Worm (Caenorhabditis elegans) whole organism, midembryonic: ENCODE data around the gene dnpp-1.
A peak's percentile ranks its signal among the peaks of the same experiment; 100 is the strongest.

Experiments used
- T22C8.4 ChIP-seq: fragments of 200-800 bp; sonication (Bioruptor generic); IDR thresholded peaks from 2 replicates; pipeline ENCODE4 v1.3.6; 2022; ENCODE audit warnings: missing genetic modification characterization, missing compliant biosample characterization
- cog-1 ChIP-seq: sonication (generic microtip); optimal IDR thresholded peaks from 2 replicates; lab custom pipeline; 2016; ENCODE audit warnings: missing genetic modification characterization, missing compliant biosample characterization
- flt-1 ChIP-seq: fragments of 200-800 bp; sonication (Bioruptor generic); IDR thresholded peaks from 2 replicates; pipeline ENCODE4 v1.3.6; 2022; ENCODE audit warnings: missing genetic modification characterization, missing compliant biosample characterization
- klf-2 ChIP-seq: fragments of 200-800 bp; sonication (Bioruptor generic); conservative IDR thresholded peaks from 2 replicates; pipeline ENCODE4 v1.3.6; 2022; ENCODE audit warnings: missing genetic modification reagents, missing genetic modification characterization, missing compliant biosample characterization
- med-1 ChIP-seq: sonication (generic microtip); optimal IDR thresholded peaks from 2 replicates; lab custom pipeline; 2017; ENCODE audit warnings: missing genetic modification characterization, mild to moderate bottlenecking, missing compliant biosample characterization, antibody characterized with exemption, missing genetic modification reagents; ENCODE audit not compliant: insufficient read depth
- ref-1 ChIP-seq: fragments of 200-800 bp; sonication (Bioruptor generic); conservative IDR thresholded peaks from 2 replicates; pipeline ENCODE4 v1.3.6; 2022; ENCODE audit warnings: missing genetic modification reagents, missing genetic modification characterization, missing compliant biosample characterization
- tab-1 ChIP-seq: fragments of 200-800 bp; sonication (Bioruptor generic); IDR thresholded peaks from 2 replicates; pipeline ENCODE4 v1.3.6; 2022; ENCODE audit warnings: missing genetic modification characterization, missing compliant biosample characterization
- ztf-23 ChIP-seq: fragments of 200-800 bp; sonication (Bioruptor generic); IDR thresholded peaks from 2 replicates; pipeline ENCODE4 v1.3.6; 2022; ENCODE audit warnings: missing genetic modification reagents, missing genetic modification characterization, missing compliant biosample characterization
- ztf-29 ChIP-seq: fragments of 200-800 bp; sonication (Bioruptor generic); IDR thresholded peaks from 2 replicates; pipeline ENCODE4 v1.3.6; 2022; ENCODE audit warnings: missing genetic modification reagents, missing genetic modification characterization, missing compliant biosample characterization

The dnpp-1 gene

DNA sequence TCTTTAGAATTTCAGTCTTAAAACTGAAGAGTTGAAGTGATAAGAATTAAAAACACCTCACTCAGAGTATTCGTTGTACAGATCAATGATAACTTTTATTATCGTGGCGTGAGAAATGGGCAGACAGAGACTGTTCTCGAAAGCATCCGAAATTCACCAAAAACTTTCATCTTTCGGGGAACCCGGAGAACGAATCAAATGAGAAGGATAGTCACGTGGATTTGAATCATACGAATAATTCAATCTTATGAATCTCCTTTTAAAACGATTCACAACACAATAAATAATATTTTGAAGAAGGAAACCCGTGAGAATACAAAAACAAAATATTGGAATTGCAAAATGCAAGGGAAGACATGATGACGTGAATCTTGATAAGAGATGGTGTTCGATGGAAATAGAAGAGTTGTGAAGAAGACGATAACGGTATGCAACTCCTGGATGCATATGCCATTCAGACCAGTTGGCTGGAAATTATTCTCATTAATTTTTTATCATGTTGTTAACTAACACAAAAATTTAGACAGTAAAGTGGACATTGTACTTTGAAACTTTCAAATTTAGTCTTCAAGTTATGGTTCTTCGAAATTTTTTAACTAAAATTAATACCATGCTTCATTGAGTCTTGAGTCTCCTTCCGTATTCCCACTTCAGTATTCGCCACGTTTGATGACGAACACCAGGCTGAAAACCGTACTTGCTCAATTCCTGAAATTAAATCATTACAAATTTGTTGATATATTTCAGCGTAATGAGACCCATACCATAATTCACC lies 13.5 kb upstream of the dnpp-1 start:
- TF ChIP-seq T22C8.4 (GFP tag; lab: Robert Waterston, UW) (no peak), tab-1 (GFP tag; lab: Robert Waterston, UW) (no peak), cog-1 (tag; lab: Kevin White, UChicago) (no peak), ref-1 (no peak), flt-1 (no peak), klf-2 (GFP tag; lab: Robert Waterston, UW) (no peak), ztf-23 (GFP tag; lab: Robert Waterston, UW) (no peak), ztf-29 (GFP tag; lab: Robert Waterston, UW) (no peak), med-1 (GFP tag; lab: Kevin White, UChicago) (no peak)

DNA sequence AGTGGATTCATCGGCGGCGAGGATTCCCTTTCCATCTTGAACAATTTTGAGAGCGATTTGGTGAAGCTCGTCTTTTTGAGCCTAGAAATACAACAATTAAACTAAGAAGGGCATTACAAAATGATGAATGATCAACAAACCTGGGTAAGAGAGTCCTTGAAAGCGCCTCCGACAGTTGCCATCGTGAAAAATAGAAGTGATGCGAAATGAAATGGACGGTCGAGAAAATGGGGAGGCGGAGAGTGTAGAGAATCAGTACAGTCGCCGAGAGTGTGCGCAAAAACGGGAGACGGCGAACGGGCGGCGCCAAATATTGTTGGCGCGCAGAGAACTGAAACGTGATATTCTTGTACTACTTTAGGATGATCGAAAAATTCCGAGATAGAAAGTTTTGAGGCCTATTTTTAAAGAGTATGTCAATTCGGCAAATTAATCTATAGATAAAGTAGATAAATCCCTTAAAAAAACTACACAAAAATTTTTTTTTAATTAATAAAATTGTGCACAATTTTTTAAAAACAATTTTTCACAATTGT lies 12.6 kb upstream of the dnpp-1 start, which contains the start of gene aldo-2:
TSS of gene aldo-2 (minus strand) at position 486 of the 536 bp plus-strand sequence.
- TF ChIP-seq med-1 (GFP tag; lab: Kevin White, UChicago): no peak
- no peak for TF ChIP-seq T22C8.4 (GFP tag; lab: Robert Waterston, UW)
- no peak for TF ChIP-seq ztf-29 (GFP tag; lab: Robert Waterston, UW)
- TF ChIP-seq cog-1 (tag; lab: Kevin White, UChicago): no peak
- no peak for TF ChIP-seq flt-1
- TF ChIP-seq klf-2 (GFP tag; lab: Robert Waterston, UW): no peak
- no peak for TF ChIP-seq ref-1
- TF ChIP-seq ztf-23 (GFP tag; lab: Robert Waterston, UW): no peak
- TF ChIP-seq tab-1 (GFP tag; lab: Robert Waterston, UW): no peak

DNA sequence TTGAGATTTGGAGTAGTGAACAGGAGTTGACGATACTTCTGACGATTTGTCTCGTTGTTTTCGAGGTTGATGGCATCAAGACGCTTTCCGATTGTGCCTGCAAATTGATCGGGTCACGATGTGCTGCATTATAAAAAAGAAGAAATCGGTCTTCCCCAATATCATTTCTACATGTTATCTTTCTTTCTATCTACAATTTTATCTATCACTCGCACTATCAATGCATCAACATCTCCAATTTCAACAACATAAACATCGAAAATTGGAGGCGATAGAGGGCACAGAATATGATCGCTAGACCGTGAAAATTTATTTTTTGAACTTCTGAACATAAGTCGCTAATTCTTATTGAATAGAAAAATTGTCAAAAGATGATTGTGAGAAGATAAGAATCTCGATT lies 12.1 kb upstream of the dnpp-1 start:
- no peak for TF ChIP-seq ref-1
- TF ChIP-seq tab-1 (GFP tag; lab: Robert Waterston, UW): no peak
- TF ChIP-seq klf-2 (GFP tag; lab: Robert Waterston, UW): no peak

DNA sequence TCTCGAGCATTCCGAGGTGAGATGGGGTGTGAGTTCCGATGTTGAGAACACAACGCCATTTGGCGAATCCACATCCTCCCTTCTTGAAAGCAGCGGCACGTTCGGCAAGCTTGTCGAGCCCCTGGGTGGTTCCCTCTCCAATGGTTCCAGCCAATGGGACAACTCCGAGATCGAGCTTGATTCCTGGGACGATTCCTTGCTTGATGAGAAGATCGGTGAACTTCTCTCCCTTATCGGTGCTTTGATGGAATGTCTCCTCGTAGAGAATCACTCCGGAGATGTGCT lies 11.8 kb upstream of the dnpp-1 start:
- TF ChIP-seq ztf-23 (GFP tag; lab: Robert Waterston, UW): no peak
- no peak for TF ChIP-seq T22C8.4 (GFP tag; lab: Robert Waterston, UW)
- no peak for TF ChIP-seq ref-1
- no peak for TF ChIP-seq cog-1 (tag; lab: Kevin White, UChicago)
- TF ChIP-seq flt-1: no peak
- no peak for TF ChIP-seq tab-1 (GFP tag; lab: Robert Waterston, UW)
- no peak for TF ChIP-seq ztf-29 (GFP tag; lab: Robert Waterston, UW)
- no peak for TF ChIP-seq klf-2 (GFP tag; lab: Robert Waterston, UW)
- TF ChIP-seq med-1 (GFP tag; lab: Kevin White, UChicago): no peak

DNA sequence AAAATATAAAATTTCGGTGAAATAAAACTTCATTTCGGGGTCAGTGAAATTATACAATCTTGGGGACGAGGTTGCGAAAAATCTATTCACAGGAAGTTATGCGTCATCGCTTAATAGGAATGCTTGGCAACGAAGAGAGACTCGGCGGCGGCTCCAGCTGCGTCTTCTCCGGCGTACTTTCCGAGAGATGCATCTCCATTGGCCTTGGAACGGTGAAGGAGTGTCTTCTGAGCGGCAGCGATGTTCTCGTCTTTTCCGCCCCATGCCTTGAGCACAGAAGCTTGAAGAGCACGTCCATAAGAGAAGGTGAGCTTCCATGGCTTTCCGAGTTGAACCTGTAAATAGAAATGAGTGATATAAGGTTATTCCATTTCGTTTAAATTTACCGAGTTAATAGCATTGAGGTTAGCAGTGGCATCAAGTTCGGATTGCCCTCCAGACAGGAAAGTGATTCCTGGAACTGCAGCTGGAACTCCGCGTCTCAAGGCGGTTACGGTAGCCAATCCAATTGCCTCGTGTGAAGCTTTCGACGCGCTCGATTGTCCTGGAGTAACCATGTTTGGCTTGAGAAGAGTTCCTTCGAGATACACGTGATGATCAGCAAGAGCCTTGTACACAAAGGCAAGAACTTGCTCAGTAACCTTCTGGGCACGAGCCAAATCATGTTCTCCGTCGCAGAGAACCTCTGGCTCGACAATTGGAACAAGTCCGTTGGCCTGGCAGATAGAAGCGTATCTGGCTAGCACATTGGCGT lies 11.2 kb upstream of the dnpp-1 start:
- TF ChIP-seq flt-1 (no peak), med-1 (GFP tag; lab: Kevin White, UChicago) (no peak), ztf-23 (GFP tag; lab: Robert Waterston, UW) (no peak), T22C8.4 (GFP tag; lab: Robert Waterston, UW) (no peak), klf-2 (GFP tag; lab: Robert Waterston, UW) (no peak), cog-1 (tag; lab: Kevin White, UChicago) (no peak), ref-1 (no peak), ztf-29 (GFP tag; lab: Robert Waterston, UW) (no peak), tab-1 (GFP tag; lab: Robert Waterston, UW) (no peak)

DNA sequence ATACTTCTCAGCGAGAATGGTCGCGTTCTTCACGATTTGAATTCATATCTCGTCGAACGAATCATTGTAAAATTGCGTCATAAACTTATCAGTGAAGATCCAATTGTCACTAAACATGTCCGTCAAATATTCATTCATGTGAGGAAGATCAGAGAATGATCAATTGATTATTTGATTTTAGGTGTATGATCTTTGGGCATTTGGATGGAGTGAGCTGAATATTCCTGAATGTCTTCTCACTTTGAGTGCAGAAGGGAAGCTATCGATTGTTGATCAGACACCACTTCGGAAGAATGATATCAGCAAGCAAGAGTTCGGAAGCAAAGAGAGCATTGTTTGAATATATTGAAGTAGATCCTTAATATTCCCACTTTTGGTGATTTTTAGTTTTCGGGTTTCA lies 10.7 kb upstream of the dnpp-1 start:
- no peak for TF ChIP-seq flt-1
- TF ChIP-seq T22C8.4 (GFP tag; lab: Robert Waterston, UW): no peak
- no peak for TF ChIP-seq ztf-29 (GFP tag; lab: Robert Waterston, UW)

DNA sequence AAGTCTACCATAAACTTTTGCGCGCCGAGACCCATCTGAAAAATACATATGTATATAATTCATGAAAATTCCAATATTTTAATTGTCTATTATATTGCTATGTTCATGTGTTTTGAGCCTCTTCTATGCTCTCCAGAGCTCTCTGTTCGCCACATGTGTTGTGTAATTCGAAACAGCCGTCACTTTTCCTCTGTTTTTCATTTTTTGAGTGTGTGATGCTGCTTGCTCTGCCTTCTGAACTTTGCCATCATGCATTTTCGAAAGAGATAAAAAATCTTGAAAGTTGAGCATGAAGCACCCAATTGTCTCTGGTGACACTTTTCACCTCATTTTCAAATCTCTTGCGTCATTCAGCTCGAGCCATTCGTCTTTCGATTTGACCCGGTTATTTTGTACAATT lies 8.7 kb upstream of the dnpp-1 start:
- TF ChIP-seq ref-1: no peak

DNA sequence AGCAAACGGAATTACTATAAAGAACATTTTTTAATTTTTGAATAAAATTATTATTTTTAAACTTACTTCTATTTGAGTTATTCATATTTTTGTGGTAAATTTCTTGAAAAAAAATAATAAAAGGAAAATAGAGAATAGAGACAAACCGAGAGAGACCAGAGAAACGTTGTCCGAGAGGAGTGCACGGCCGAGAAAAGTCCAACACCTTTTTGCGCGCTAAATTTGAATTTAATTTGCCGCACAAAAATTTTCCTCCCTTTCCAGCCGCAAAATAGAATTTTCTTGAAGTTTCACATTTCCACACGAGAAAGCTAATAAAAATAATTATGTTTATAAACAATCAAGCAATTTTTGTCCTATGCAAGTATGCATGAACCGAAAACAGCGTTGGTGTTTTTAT lies 8.2 kb upstream of the dnpp-1 start, which contains the start of the genes F01F1.11 and F01F1.3:
TSS of gene F01F1.11 (minus strand) at position 118 of the 400 bp plus-strand sequence.
TSS of gene F01F1.3 (plus strand) at position 179 of the 400 bp plus-strand sequence.
- TF ChIP-seq klf-2 (GFP tag; lab: Robert Waterston, UW) (no peak), tab-1 (GFP tag; lab: Robert Waterston, UW) (no peak), ztf-29 (GFP tag; lab: Robert Waterston, UW) (no peak), cog-1 (tag; lab: Kevin White, UChicago) (peak; percentile 13), T22C8.4 (GFP tag; lab: Robert Waterston, UW) (no peak; the same call in 1 of the 2 replicates), ztf-23 (GFP tag; lab: Robert Waterston, UW) (0 out of 2 replicates have a peak, but pooled peaks have one; percentile 43)

DNA sequence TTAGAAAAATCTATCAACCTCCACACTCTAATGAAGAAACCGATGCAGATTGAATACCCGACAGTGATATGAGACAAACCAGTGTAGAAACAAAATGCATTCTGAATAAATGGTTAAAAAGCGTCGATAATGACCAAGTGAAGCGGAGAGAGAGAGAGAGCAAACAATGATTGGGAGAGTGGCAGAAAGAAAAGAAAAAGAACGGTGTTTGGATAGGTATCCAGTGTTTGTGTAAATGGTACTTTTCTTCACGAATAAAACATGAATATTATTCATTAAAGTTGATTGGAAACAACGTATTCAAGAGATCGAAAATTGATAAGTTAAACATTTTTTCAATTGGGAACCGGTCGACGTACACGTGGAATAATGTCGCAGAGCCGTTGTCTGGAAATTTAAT lies 5.8 kb upstream of the dnpp-1 start, which contains the start of gene F01F1.15:
TSS of gene F01F1.15 (minus strand) at position 101 of the 400 bp plus-strand sequence.
- TF ChIP-seq flt-1 (no peak), T22C8.4 (GFP tag; lab: Robert Waterston, UW) (no peak), klf-2 (GFP tag; lab: Robert Waterston, UW) (no peak), med-1 (GFP tag; lab: Kevin White, UChicago) (no peak), cog-1 (tag; lab: Kevin White, UChicago) (no peak), tab-1 (GFP tag; lab: Robert Waterston, UW) (no peak), ztf-29 (GFP tag; lab: Robert Waterston, UW) (no peak), ztf-23 (GFP tag; lab: Robert Waterston, UW) (no peak), ref-1 (no peak)
